Worm (Caenorhabditis elegans) whole organism, young adult: ENCODE measurements around the gene T28D9.11.
A peak's percentile ranks its signal among the peaks of the same experiment; 100 is the strongest.

Source experiments
- B0035.1 ChIP-seq: sonication (generic microtip); optimal IDR thresholded peaks from 2 replicates; lab custom pipeline; 2016; ENCODE audit warnings: missing genetic modification characterization, mild to moderate bottlenecking, missing compliant biosample characterization, missing genotype, missing genetic modification reagents
- B0336.3 ChIP-seq: fragments of 200-800 bp; sonication (Bioruptor generic); IDR thresholded peaks from 2 replicates; pipeline ENCODE4 v1.3.6; 2022; ENCODE audit warnings: missing genetic modification characterization, missing compliant biosample characterization
- C06A6.2 ChIP-seq: fragments of 200-800 bp; sonication (Bioruptor generic); conservative IDR thresholded peaks from 2 replicates; pipeline ENCODE4 v1.3.6; 2022; ENCODE audit warnings: missing genetic modification characterization, missing compliant biosample characterization
- D2030.7 ChIP-seq: fragments of 200-800 bp; sonication (Bioruptor generic); IDR thresholded peaks from 2 replicates; pipeline ENCODE4 v1.3.6; 2022; ENCODE audit warnings: missing genetic modification reagents, missing genetic modification characterization, missing compliant biosample characterization
- F22D6.2 ChIP-seq: sonication (generic microtip); optimal IDR thresholded peaks from 2 replicates; lab custom pipeline; 2016; ENCODE audit warnings: mild to moderate bottlenecking, missing genetic modification characterization, missing compliant biosample characterization
- F33H1.4 ChIP-seq: fragments of 200-800 bp; sonication (Bioruptor generic); IDR thresholded peaks from 2 replicates; pipeline ENCODE4 v1.3.6; 2022; ENCODE audit warnings: missing genetic modification reagents, missing genetic modification characterization, missing compliant biosample characterization
- F55B11.4 ChIP-seq: sonication (generic microtip); optimal IDR thresholded peaks from 2 replicates; lab custom pipeline; 2016; ENCODE audit warnings: missing compliant biosample characterization, missing genetic modification characterization, borderline replicate concordance; ENCODE audit not compliant: insufficient read depth
- T26A5.8 ChIP-seq: sonication (generic microtip); optimal IDR thresholded peaks from 2 replicates; lab custom pipeline; 2016; ENCODE audit warnings: missing genetic modification characterization, missing compliant biosample characterization
- Y67H2A.10 ChIP-seq: fragments of 200-800 bp; sonication (Bioruptor generic); conservative IDR thresholded peaks from 2 replicates; pipeline ENCODE4 v1.3.6; 2022; ENCODE audit warnings: missing genetic modification reagents, missing genetic modification characterization, missing compliant biosample characterization
- Y95B8A.8 ChIP-seq: fragments of 200-800 bp; sonication (Bioruptor generic); IDR thresholded peaks from 2 replicates; pipeline ENCODE4 v1.3.6; 2022; ENCODE audit warnings: missing genetic modification reagents, missing genetic modification characterization, missing compliant biosample characterization
- ZK185.1 ChIP-seq: sonication (generic microtip); optimal IDR thresholded peaks from 2 replicates; lab custom pipeline; 2016; ENCODE audit warnings: mild to moderate bottlenecking, missing genetic modification characterization, missing compliant biosample characterization; ENCODE audit not compliant: poor library complexity, severe bottlenecking
- akir-1 ChIP-seq: fragments of 200-800 bp; sonication (Bioruptor generic); optimal IDR thresholded peaks from 2 replicates; lab custom pipeline; 2018; ENCODE audit warnings: mild to moderate bottlenecking, missing genetic modification characterization, moderate library complexity, missing compliant biosample characterization
- aptf-3 ChIP-seq: fragments of 200-800 bp; sonication (Bioruptor generic); IDR thresholded peaks from 2 replicates; pipeline ENCODE4 v1.3.6; 2022; ENCODE audit warnings: missing genetic modification characterization, missing compliant biosample characterization
- attf-5 ChIP-seq: fragments of 200-800 bp; sonication (Bioruptor generic); optimal IDR thresholded peaks from 2 replicates; lab custom pipeline; 2018; ENCODE audit warnings: mild to moderate bottlenecking, missing genetic modification characterization, missing compliant biosample characterization
- attf-6 ChIP-seq: fragments of 200-800 bp; sonication (Bioruptor generic); IDR thresholded peaks from 2 replicates; pipeline ENCODE4 v1.3.6; 2022; ENCODE audit warnings: missing genetic modification reagents, missing genetic modification characterization, missing compliant biosample characterization
- ceh-40 ChIP-seq: fragments of 200-800 bp; sonication (Bioruptor generic); IDR thresholded peaks from 2 replicates; pipeline ENCODE4 v1.3.6; 2022; ENCODE audit warnings: missing genetic modification characterization, missing compliant biosample characterization
- chd-7 ChIP-seq: sonication (generic microtip); optimal IDR thresholded peaks from 2 replicates; lab custom pipeline; 2016; ENCODE audit warnings: mild to moderate bottlenecking, missing genetic modification characterization, moderate library complexity, missing compliant biosample characterization
- dpff-1 ChIP-seq: sonication (generic microtip); optimal IDR thresholded peaks from 2 replicates; lab custom pipeline; 2017; ENCODE audit warnings: mild to moderate bottlenecking, missing genetic modification characterization, missing compliant biosample characterization
- dpl-1 ChIP-seq: fragments of 150-350 bp; optimal IDR thresholded peaks from 2 replicates; lab custom pipeline; 2014; ENCODE audit warnings: missing biosample characterization, missing genetic modification reagents, missing genetic modification characterization
- egl-44 ChIP-seq: fragments of 200-800 bp; sonication (Bioruptor generic); IDR thresholded peaks from 2 replicates; pipeline ENCODE4 v1.3.6; 2022; ENCODE audit warnings: missing genetic modification reagents, missing genetic modification characterization, missing compliant biosample characterization
- him-1 ChIP-seq: sonication (generic microtip); optimal IDR thresholded peaks from 2 replicates; lab custom pipeline; 2016; ENCODE audit warnings: missing genotype, missing genetic modification reagents, missing genetic modification characterization, missing compliant biosample characterization
- hmg-1.2 ChIP-seq: fragments of 200-800 bp; sonication (Bioruptor generic); IDR thresholded peaks from 2 replicates; pipeline ENCODE4 v1.3.6; 2022; ENCODE audit warnings: missing genetic modification reagents, missing genetic modification characterization, missing compliant biosample characterization
- hrde-1 ChIP-seq: sonication (generic microtip); optimal IDR thresholded peaks from 2 replicates; lab custom pipeline; 2016; ENCODE audit warnings: missing genetic modification characterization, mild to moderate bottlenecking, missing compliant biosample characterization, moderate library complexity, missing genotype, missing genetic modification reagents, borderline replicate concordance
- hsf-1 ChIP-seq: fragments of 200-800 bp; sonication (Bioruptor generic); IDR thresholded peaks from 2 replicates; pipeline ENCODE4 v1.3.6; 2022; ENCODE audit warnings: missing genetic modification reagents, missing genetic modification characterization, missing compliant biosample characterization
- lag-1 ChIP-seq: fragments of 200-800 bp; sonication (Bioruptor generic); IDR thresholded peaks from 2 replicates; pipeline ENCODE4 v1.3.6; 2022; ENCODE audit warnings: missing genetic modification reagents, missing genetic modification characterization, missing compliant biosample characterization
- lin-35 ChIP-seq, 3 experiments: fragments of 150-350 bp in 2 of 3; sonication (generic microtip) in 1 of 3; optimal IDR thresholded peaks; 2 replicates each; lab custom pipeline; 2014 to 2018; ENCODE audit warnings: missing biosample characterization in 3 of 3, missing genetic modification characterization in 3 of 3, missing genetic modification reagents in 3 of 3
- lin-54 ChIP-seq: fragments of 200-800 bp; sonication (Bioruptor generic); optimal IDR thresholded peaks from 2 replicates; lab custom pipeline; 2018; ENCODE audit warnings: mild to moderate bottlenecking, missing genetic modification characterization, missing compliant biosample characterization
- lsy-27 ChIP-seq: sonication (generic microtip); optimal IDR thresholded peaks from 2 replicates; lab custom pipeline; 2017; ENCODE audit warnings: missing genetic modification characterization, mild to moderate bottlenecking, missing compliant biosample characterization, antibody characterized with exemption, missing genotype, borderline replicate concordance; ENCODE audit not compliant: insufficient read depth
- madf-3 ChIP-seq: fragments of 200-800 bp; sonication (Bioruptor generic); IDR thresholded peaks from 2 replicates; pipeline ENCODE4 v1.3.6; 2022; ENCODE audit warnings: missing genetic modification reagents, missing genetic modification characterization, missing compliant biosample characterization
- mcd-1 ChIP-seq: fragments of 200-800 bp; sonication (Bioruptor generic); IDR thresholded peaks from 2 replicates; pipeline ENCODE4 v1.3.6; 2022; ENCODE audit warnings: missing genetic modification reagents, missing genetic modification characterization, missing compliant biosample characterization
- mxl-1 ChIP-seq: sonication (generic microtip); optimal IDR thresholded peaks from 2 replicates; lab custom pipeline; 2016; ENCODE audit warnings: missing genetic modification characterization, missing compliant biosample characterization
- nfya-1 ChIP-seq: sonication (generic microtip); optimal IDR thresholded peaks from 2 replicates; lab custom pipeline; 2017; ENCODE audit warnings: antibody characterized with exemption, missing compliant biosample characterization, missing genetic modification characterization, borderline replicate concordance; ENCODE audit not compliant: insufficient read depth
- nfya-2 ChIP-seq: fragments of 200-800 bp; sonication (Bioruptor generic); IDR thresholded peaks from 2 replicates; pipeline ENCODE4 v1.3.6; 2022; ENCODE audit warnings: missing genetic modification reagents, missing genetic modification characterization, missing compliant biosample characterization
- nhr-120 ChIP-seq: fragments of 200-800 bp; sonication (Bioruptor generic); IDR thresholded peaks from 2 replicates; pipeline ENCODE4 v1.3.6; 2022; ENCODE audit warnings: missing genetic modification characterization, missing compliant biosample characterization
- nhr-27 ChIP-seq: fragments of 200-800 bp; sonication (Bioruptor generic); optimal IDR thresholded peaks from 2 replicates; lab custom pipeline; 2018; ENCODE audit warnings: mild to moderate bottlenecking, missing genetic modification characterization, moderate library complexity, missing compliant biosample characterization
- pbrm-1 ChIP-seq: fragments of 200-800 bp; sonication (Bioruptor generic); IDR thresholded peaks from 2 replicates; pipeline ENCODE4 v1.3.6; 2022; ENCODE audit warnings: missing genetic modification reagents, missing genetic modification characterization, missing compliant biosample characterization
- pha-4 ChIP-seq: fragments of 150-350 bp; sonication (generic microtip); optimal IDR thresholded peaks from 2 replicates; lab custom pipeline; 2014; ENCODE audit warnings: missing biosample characterization, missing genetic modification reagents, missing genetic modification characterization
- rcor-1 ChIP-seq: fragments of 200-800 bp; sonication (Bioruptor generic); IDR thresholded peaks from 2 replicates; pipeline ENCODE4 v1.3.6; 2022; ENCODE audit warnings: missing genetic modification reagents, missing genetic modification characterization, missing compliant biosample characterization
- rec-8 ChIP-seq, 2 experiments: sonication (generic microtip); optimal IDR thresholded peaks; 2 replicates each; lab custom pipeline; 2016; ENCODE audit warnings: mild to moderate bottlenecking in 2 of 2, missing genetic modification characterization in 2 of 2, missing genetic modification reagents in 2 of 2, missing genotype in 2 of 2, missing biosample characterization in 1 of 2, missing compliant biosample characterization in 1 of 2, moderate library complexity in 1 of 2
- repo-1 ChIP-seq: sonication (generic microtip); optimal IDR thresholded peaks from 2 replicates; lab custom pipeline; 2017; ENCODE audit warnings: mild to moderate bottlenecking, missing genetic modification characterization, missing compliant biosample characterization
- snpc-1.3 ChIP-seq: sonication (generic microtip); optimal IDR thresholded peaks from 2 replicates; lab custom pipeline; 2017; ENCODE audit warnings: missing genetic modification characterization, mild to moderate bottlenecking, missing compliant biosample characterization, antibody characterized with exemption, moderate library complexity, missing genotype, missing genetic modification reagents; ENCODE audit not compliant: insufficient read depth
- snpc-3.4 ChIP-seq: sonication (generic microtip); optimal IDR thresholded peaks from 2 replicates; lab custom pipeline; 2017; ENCODE audit warnings: missing genetic modification characterization, mild to moderate bottlenecking, missing compliant biosample characterization, antibody characterized with exemption, moderate library complexity, missing genotype, missing genetic modification reagents
- tbp1 ChIP-seq: fragments of 200-800 bp; sonication (Bioruptor generic); optimal IDR thresholded peaks from 2 replicates; lab custom pipeline; 2018; ENCODE audit warnings: mild to moderate bottlenecking, missing genetic modification characterization, missing compliant biosample characterization
- ztf-18 ChIP-seq: sonication (generic microtip); optimal IDR thresholded peaks from 2 replicates; lab custom pipeline; 2016; ENCODE audit warnings: missing genotype, mild to moderate bottlenecking, missing genetic modification characterization, missing compliant biosample characterization
- ztf-22 ChIP-seq: fragments of 200-800 bp; sonication (Bioruptor generic); optimal IDR thresholded peaks from 2 replicates; lab custom pipeline; 2018; ENCODE audit warnings: mild to moderate bottlenecking, missing genetic modification characterization, moderate library complexity, missing compliant biosample characterization
- ztf-25 ChIP-seq: fragments of 200-800 bp; sonication (Bioruptor generic); IDR thresholded peaks from 2 replicates; pipeline ENCODE4 v1.3.6; 2022; ENCODE audit warnings: missing genetic modification reagents, missing genetic modification characterization, missing compliant biosample characterization
- ztf-28 ChIP-seq: fragments of 200-800 bp; sonication (Bioruptor generic); IDR thresholded peaks from 2 replicates; pipeline ENCODE4 v1.3.6; 2022; ENCODE audit warnings: missing genetic modification reagents, missing genetic modification characterization, missing compliant biosample characterization

T28D9.11 gene

DNA sequence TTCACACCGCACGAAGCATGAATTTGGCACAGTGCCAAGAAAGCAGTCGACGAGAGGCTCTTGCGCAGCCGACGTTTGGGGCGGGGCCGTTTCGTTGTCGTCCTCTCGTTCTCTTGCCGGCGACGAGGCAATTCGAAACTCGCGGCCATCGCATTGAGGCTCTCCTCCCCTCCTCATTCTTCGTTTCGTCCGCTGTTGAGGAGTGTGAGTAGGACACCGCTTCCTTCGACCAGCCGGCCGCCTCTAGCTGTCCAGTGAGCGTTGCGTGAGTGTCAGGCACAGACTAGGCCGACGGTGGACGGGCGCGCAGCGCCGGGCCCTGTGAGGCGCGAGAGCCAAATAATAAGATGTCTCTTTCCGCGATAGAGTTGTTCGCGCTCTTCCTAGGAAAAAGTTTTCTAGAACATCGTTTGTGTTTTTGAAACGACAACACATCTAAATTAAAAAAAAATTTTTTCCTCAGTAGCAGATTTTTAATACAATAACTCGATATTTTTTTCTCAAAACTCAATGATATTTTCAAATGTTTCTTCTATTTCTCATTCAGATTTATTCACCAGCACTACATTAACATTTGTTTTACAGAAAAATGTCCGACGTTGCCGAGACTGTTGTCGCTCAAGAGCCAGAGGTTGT is at the start of gene T28D9.11, which contains the start of gene T28D9.1 (continued):
- TF ChIP-seq hmg-1.2 (GFP tag; lab: Robert Waterston, UW) (peak; percentile 28; the same call in 1 of the 2 replicates), him-1 (tag; lab: Kevin White, UChicago) (no peak), ztf-25 (no peak), attf-5 (GFP tag; lab: Kevin White, UChicago) (peak; percentile 72), ztf-18 (tag; lab: Kevin White, UChicago) (peak; percentile 6), nfya-2 (GFP tag; lab: Robert Waterston, UW) (no peak), dpl-1 (GFP tag; lab: Kevin White, UChicago) (no peak), rcor-1 (GFP tag; lab: Robert Waterston, UW) (peak; percentile 60), nhr-120 (no peak), C06A6.2 (GFP tag; lab: Robert Waterston, UW) (no peak), akir-1 (GFP tag; lab: Kevin White, UChicago) (no peak), B0336.3 (GFP tag; lab: Robert Waterston, UW) (no peak), aptf-3 (GFP tag; lab: Robert Waterston, UW) (no peak), ztf-22 (peak; percentile 43), dpff-1 (tag; lab: Kevin White, UChicago) (no peak), ZK185.1 (tag; lab: Kevin White, UChicago) (no peak), chd-7 (tag; lab: Kevin White, UChicago) (peak; percentile 12), snpc-3.4 (tag; lab: Kevin White, UChicago) (no peak), rec-8 (tag; optimal IDR thresholded peaks at IDR 0.05; lab: Kevin White, UChicago) (no peak), nfya-1 (no peak), B0035.1 (no peak), T26A5.8 (tag; lab: Kevin White, UChicago) (no peak), repo-1 (tag; lab: Kevin White, UChicago) (no peak), nhr-27 (tag; lab: Kevin White, UChicago) (no peak), snpc-1.3 (tag; lab: Kevin White, UChicago) (no peak), D2030.7 (no peak; the same call in none of the 2 replicates), ztf-28 (no peak), ceh-40 (GFP tag; lab: Robert Waterston, UW) (no peak), F55B11.4 (no peak), attf-6 (GFP tag; lab: Robert Waterston, UW) (no peak), Y95B8A.8 (GFP tag; lab: Robert Waterston, UW) (no peak), hrde-1 (tag; lab: Kevin White, UChicago) (no peak), F22D6.2 (tag; lab: Kevin White, UChicago) (no peak), pha-4 (tag; lab: Kevin White, UChicago) (no peak), pbrm-1 (0 out of 2 replicates have a peak, but pooled peaks have one; percentile 25), egl-44 (GFP tag; lab: Robert Waterston, UW) (peak; percentile 35; the same call in 1 of the 2 replicates), mcd-1 (GFP tag; lab: Robert Waterston, UW) (peak; percentile 66), lin-54 (GFP tag; lab: Kevin White, UChicago) (peak; percentile 46), lin-35 (GFP tag; optimal IDR thresholded peaks at IDR 0.05; lab: Kevin White, UChicago) (peak in 1 of 3 experiments; percentile 45), lag-1 (GFP tag; lab: Robert Waterston, UW) (no peak), tbp1 (no peak), hsf-1 (GFP tag; lab: Robert Waterston, UW) (no peak), lsy-27 (tag; lab: Kevin White, UChicago) (no peak), madf-3 (no peak), F33H1.4 (peak; percentile 49), Y67H2A.10 (GFP tag; lab: Robert Waterston, UW) (no peak), mxl-1 (tag; lab: Kevin White, UChicago) (no peak)
